Worm (Caenorhabditis elegans) whole organism, L1 larva: ENCODE measurements around the gene gcy-5.

Experiments used
- C16A3.4 ChIP-seq: fragments of 150-350 bp; optimal IDR thresholded peaks from 2 replicates; lab custom pipeline; 2014; ENCODE audit warnings: missing biosample characterization, missing genetic modification characterization
- C34B4.2 ChIP-seq: sonication (generic microtip); optimal IDR thresholded peaks from 2 replicates; lab custom pipeline; 2017; ENCODE audit warnings: mild to moderate bottlenecking, missing genetic modification characterization, missing compliant biosample characterization
- Y116A8C.19 ChIP-seq: sonication (generic microtip); optimal IDR thresholded peaks from 2 replicates; lab custom pipeline; 2016; ENCODE audit warnings: missing compliant biosample characterization, missing genetic modification characterization, borderline replicate concordance
- alr-1 ChIP-seq: fragments of 200-800 bp; sonication (Bioruptor generic); optimal IDR thresholded peaks from 2 replicates; lab custom pipeline; 2018; ENCODE audit warnings: borderline replicate concordance, mild to moderate bottlenecking, missing genetic modification characterization, missing compliant biosample characterization
- aly-2 ChIP-seq: fragments of 150-350 bp; optimal IDR thresholded peaks from 2 replicates; lab custom pipeline; 2014; ENCODE audit warnings: missing biosample characterization, missing genetic modification characterization
- ceh-63 ChIP-seq: fragments of 200-800 bp; sonication (Bioruptor generic); optimal IDR thresholded peaks from 2 replicates; lab custom pipeline; 2018; ENCODE audit warnings: mild to moderate bottlenecking, missing genetic modification characterization, missing compliant biosample characterization
- ceh-82 ChIP-seq, 3 experiments: fragments of 150-350 bp in 1 of 3; sonication (generic microtip) in 2 of 3; optimal IDR thresholded peaks; 2 replicates each; lab custom pipeline; 2014 to 2017; ENCODE audit warnings: missing biosample characterization in 3 of 3, missing genetic modification characterization in 3 of 3
- ceh-90 ChIP-seq: sonication (generic microtip); optimal IDR thresholded peaks from 2 replicates; lab custom pipeline; 2016; ENCODE audit warnings: missing genetic modification characterization, missing compliant biosample characterization
- ces-1 ChIP-seq: fragments of 150-350 bp; optimal IDR thresholded peaks from 2 replicates; lab custom pipeline; 2014; ENCODE audit warnings: missing biosample characterization, missing genetic modification reagents, missing genetic modification characterization
- dsc-1 ChIP-seq: sonication (generic microtip); optimal IDR thresholded peaks from 2 replicates; lab custom pipeline; 2016; ENCODE audit warnings: mild to moderate bottlenecking, missing genetic modification characterization, missing compliant biosample characterization
- efl-1 ChIP-seq, 4 experiments: fragments of 150-350 bp; optimal IDR thresholded peaks in 3 of 4; peaks in 1 of 4; 1 replicate in 1 of 4; 2 replicates in 3 of 4; lab custom pipeline; 2014; ENCODE audit warnings: missing biosample characterization in 2 of 4, missing genetic modification characterization in 2 of 4, missing genetic modification reagents in 2 of 4
- egl-13 ChIP-seq: sonication (generic microtip); optimal IDR thresholded peaks from 2 replicates; lab custom pipeline; 2016; ENCODE audit warnings: missing genotype, missing genetic modification reagents, missing genetic modification characterization, missing compliant biosample characterization
- egl-27 ChIP-seq, 2 experiments: fragments of 150-350 bp in 1 of 2; sonication (generic microtip); optimal IDR thresholded peaks; 3 replicates each; lab custom pipeline; 2017 to 2018; ENCODE audit warnings: missing biosample characterization in 2 of 2, missing genetic modification characterization in 2 of 2, missing genetic modification reagents in 2 of 2
- elt-2 ChIP-seq: sonication (generic microtip); optimal IDR thresholded peaks from 2 replicates; lab custom pipeline; 2016; ENCODE audit warnings: missing genetic modification characterization, mild to moderate bottlenecking, inconsistent platforms, missing compliant biosample characterization, missing genetic modification reagents
- fkh-10 ChIP-seq: sonication (generic microtip); optimal IDR thresholded peaks from 2 replicates; lab custom pipeline; 2017; ENCODE audit warnings: missing biosample characterization, missing genetic modification reagents, missing genetic modification characterization
- fkh-8 ChIP-seq: sonication (generic microtip); optimal IDR thresholded peaks from 2 replicates; lab custom pipeline; 2016; ENCODE audit warnings: mild to moderate bottlenecking, missing genetic modification characterization, missing compliant biosample characterization
- fos-1 ChIP-seq: fragments of 150-350 bp; optimal IDR thresholded peaks from 2 replicates; lab custom pipeline; 2014; ENCODE audit warnings: missing biosample characterization, missing genetic modification characterization
- hlh-17 ChIP-seq: fragments of 200-800 bp; sonication (Bioruptor generic); optimal IDR thresholded peaks from 2 replicates; lab custom pipeline; 2018; ENCODE audit warnings: missing genetic modification characterization, mild to moderate bottlenecking, missing compliant biosample characterization, moderate library complexity, borderline replicate concordance
- irx-1 ChIP-seq: sonication (generic microtip); optimal IDR thresholded peaks from 2 replicates; lab custom pipeline; 2016; ENCODE audit warnings: missing genetic modification characterization, missing compliant biosample characterization
- lin-13 ChIP-seq: fragments of 150-350 bp; optimal IDR thresholded peaks from 2 replicates; lab custom pipeline; 2014; ENCODE audit warnings: missing biosample characterization, missing genetic modification reagents, missing genetic modification characterization
- lin-35 ChIP-seq, 2 experiments: fragments of 150-350 bp; optimal IDR thresholded peaks; 2 replicates each; lab custom pipeline; 2014; ENCODE audit warnings: missing biosample characterization in 2 of 2, missing genetic modification characterization in 2 of 2, missing genetic modification reagents in 2 of 2
- lir-3 ChIP-seq: sonication (generic microtip); optimal IDR thresholded peaks from 2 replicates; lab custom pipeline; 2016; ENCODE audit warnings: mild to moderate bottlenecking, missing genetic modification characterization, moderate library complexity, missing compliant biosample characterization; ENCODE audit not compliant: poor library complexity
- mef-2 ChIP-seq: fragments of 150-350 bp; optimal IDR thresholded peaks from 2 replicates; lab custom pipeline; 2014; ENCODE audit warnings: missing biosample characterization, missing genetic modification characterization
- nhr-19 ChIP-seq: fragments of 200-800 bp; sonication (Bioruptor generic); conservative IDR thresholded peaks from 2 replicates; pipeline ENCODE4 v1.3.6; 2022; ENCODE audit warnings: missing genetic modification characterization, missing compliant biosample characterization
- nhr-28 ChIP-seq: fragments of 150-350 bp; optimal IDR thresholded peaks from 2 replicates; lab custom pipeline; 2014; ENCODE audit warnings: missing biosample characterization, missing genetic modification characterization
- nhr-77 ChIP-seq: fragments of 150-350 bp; optimal IDR thresholded peaks from 2 replicates; lab custom pipeline; 2014; ENCODE audit warnings: missing biosample characterization, missing genetic modification characterization
- nhr-90 ChIP-seq: sonication (generic microtip); optimal IDR thresholded peaks from 2 replicates; lab custom pipeline; 2016; ENCODE audit warnings: mild to moderate bottlenecking, missing genetic modification characterization, missing compliant biosample characterization; ENCODE audit not compliant: poor library complexity
- pag-3 ChIP-seq: sonication (generic microtip); optimal IDR thresholded peaks from 2 replicates; lab custom pipeline; 2017; ENCODE audit warnings: missing genetic modification characterization, mild to moderate bottlenecking, missing compliant biosample characterization, antibody characterized with exemption, borderline replicate concordance; ENCODE audit not compliant: insufficient read depth
- snu-23 ChIP-seq: sonication (generic microtip); optimal IDR thresholded peaks from 2 replicates; lab custom pipeline; 2016; ENCODE audit warnings: missing genetic modification characterization, missing compliant biosample characterization
- unc-30 ChIP-seq: sonication (generic microtip); optimal IDR thresholded peaks from 2 replicates; lab custom pipeline; 2017; ENCODE audit warnings: missing biosample characterization, missing genetic modification characterization
- unc-62 ChIP-seq: fragments of 150-350 bp; optimal IDR thresholded peaks from 2 replicates; lab custom pipeline; 2014; ENCODE audit warnings: missing biosample characterization, missing genetic modification reagents, missing genetic modification characterization
- unc-86 ChIP-seq: sonication (generic microtip); optimal IDR thresholded peaks from 2 replicates; lab custom pipeline; 2016; ENCODE audit warnings: missing genetic modification characterization, missing compliant biosample characterization
- unc-98 ChIP-seq: fragments of 200-800 bp; sonication (Bioruptor generic); IDR thresholded peaks from 2 replicates; pipeline ENCODE4 v1.3.6; 2022; ENCODE audit warnings: missing genetic modification characterization, missing compliant biosample characterization
- ztf-11 ChIP-seq, 2 experiments: sonication (generic microtip); optimal IDR thresholded peaks; 2 replicates each; lab custom pipeline; 2016 to 2017; ENCODE audit warnings: missing genetic modification characterization in 2 of 2, missing biosample characterization in 1 of 2, missing compliant biosample characterization in 1 of 2

gcy-5 gene

ce11 chrII:10284991-10285390 lies 31.0 kb downstream of the gcy-5 start:
- TF ChIP-seq ztf-11 (tag; optimal IDR thresholded peaks at IDR 0.05; lab: Kevin White, UChicago) = no peak
- TF ChIP-seq C16A3.4 (tag; lab: Kevin White, UChicago) = no peak
- no peak for TF ChIP-seq nhr-90 (tag; lab: Kevin White, UChicago)
- TF ChIP-seq dsc-1 = no peak

ce11 chrII:10283145-10283544 lies 32.9 kb downstream of the gcy-5 start:
- peak; percentile 56 for TF ChIP-seq dsc-1
- no peak for TF ChIP-seq fos-1 (tag; lab: Kevin White, UChicago)
- TF ChIP-seq aly-2 (tag; lab: Kevin White, UChicago) = no peak
- TF ChIP-seq irx-1 (tag; lab: Kevin White, UChicago) = no peak
- peak; percentile 33 for TF ChIP-seq fkh-8 (tag; lab: Kevin White, UChicago)
- TF ChIP-seq unc-98 (GFP tag; lab: Robert Waterston, UW) = no peak
- TF ChIP-seq nhr-19 (GFP tag; lab: Robert Waterston, UW) = no peak
- TF ChIP-seq C34B4.2 = no peak

ce11 chrII:10281674-10282073 lies 34.3 kb downstream of the gcy-5 start:
- TF ChIP-seq lin-35 (GFP tag; optimal IDR thresholded peaks at IDR 0.05; lab: Kevin White, UChicago) (peak in 1 of 2 experiments; percentile 12), unc-86 (no peak), elt-2 (tag; lab: Kevin White, UChicago) (peak; percentile 72), hlh-17 (GFP tag; lab: Kevin White, UChicago) (no peak), lin-13 (GFP tag; lab: Kevin White, UChicago) (no peak), ces-1 (GFP tag; lab: Kevin White, UChicago) (no peak), nhr-19 (GFP tag; lab: Robert Waterston, UW) (no peak), unc-30 (no peak), ceh-82 (tag; optimal IDR thresholded peaks at IDR 0.05; lab: Kevin White, UChicago) (no peak), efl-1 (optimal IDR thresholded peaks at IDR 0.05; lab: Kevin White, UChicago) (no peak), efl-1 (GFP tag; optimal IDR thresholded peaks at IDR 0.05 in 1 of 2; lab: Kevin White, UChicago) (peak in 1 of 2 experiments; percentile 58), snu-23 (GFP tag; lab: Kevin White, UChicago) (no peak), fkh-10 (GFP tag; lab: Kevin White, UChicago) (no peak), ceh-63 (GFP tag; lab: Kevin White, UChicago) (no peak)

- TF ChIP-seq nhr-19 (GFP tag; lab: Robert Waterston, UW) (no peak), mef-2 (tag; lab: Kevin White, UChicago) (no peak), ztf-11 (tag; optimal IDR thresholded peaks at IDR 0.05; lab: Kevin White, UChicago) (no peak), nhr-77 (tag; lab: Kevin White, UChicago) (no peak), nhr-28 (no peak), fkh-10 (GFP tag; lab: Kevin White, UChicago) (no peak), pag-3 (no peak), unc-62 (no peak), unc-98 (GFP tag; lab: Robert Waterston, UW) (no peak), Y116A8C.19 (tag; lab: Kevin White, UChicago) (no peak), alr-1 (tag; lab: Kevin White, UChicago) (no peak), irx-1 (tag; lab: Kevin White, UChicago) (no peak), egl-27 (tag; optimal IDR thresholded peaks at IDR 0.05; lab: Kevin White, UChicago) (no peak), egl-13 (tag; lab: Kevin White, UChicago) (no peak), lir-3 (no peak)
These were observed 36.5 kb downstream of the gcy-5 start, which contains the start of gene ZK971.1 for ce11 chrII:10279561-10279960. ZK971.1 (minus strand) TSS chrII:10279661.

ce11 chrII:10271093-10271492 lies 44.9 kb downstream of the gcy-5 start, which contains the start of gene F54B3.4:
F54B3.4 (minus strand) TSS chrII:10271193.
- TF ChIP-seq pag-3 = no peak
- no peak for TF ChIP-seq ceh-90 (tag; lab: Kevin White, UChicago)
